Fruit fly (Drosophila melanogaster): ENCODE measurements around the gene CG16710.

CG16710 gene

DNA sequence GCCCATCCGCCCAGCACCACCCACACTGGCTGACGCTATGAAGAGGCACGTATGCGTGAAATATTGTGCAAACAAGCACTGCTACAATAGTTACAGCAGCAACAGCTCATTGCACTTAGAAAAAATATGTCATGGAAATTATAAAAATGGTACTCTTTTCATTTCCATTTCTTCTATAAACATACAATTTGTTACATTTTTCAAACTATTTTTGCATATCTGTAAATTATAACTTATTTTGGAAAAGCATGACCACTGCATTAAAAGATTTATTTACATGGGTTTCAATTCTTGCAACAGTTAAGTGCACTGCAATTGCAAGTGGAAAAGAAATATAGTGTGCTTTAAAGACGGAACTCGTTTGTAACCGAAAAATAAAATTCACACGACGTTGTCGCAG lies 44.0 kb upstream of the CG16710 start (continued):
- TF ChIP-seq fd59A (GFP tag; optimal IDR thresholded peaks at IDR 0.05) = no peak
- TF ChIP-seq CG10669 (GFP tag; optimal IDR thresholded peaks at IDR 0.05) = no peak
- no peak for TF ChIP-seq CG34406 (GFP tag; optimal IDR thresholded peaks at IDR 0.05)
- peak; percentile 45 for TF ChIP-seq net (GFP tag; optimal IDR thresholded peaks at IDR 0.05)
- TF ChIP-seq Eip93F (GFP tag; optimal IDR thresholded peaks at IDR 0.05) = no peak
- TF ChIP-seq Lpt (GFP tag; optimal IDR thresholded peaks at IDR 0.05) = peak; percentile 45
- no peak for TF ChIP-seq ss (GFP tag; optimal IDR thresholded peaks at IDR 0.05)
- peak; percentile 27 for TF ChIP-seq achi (GFP tag; optimal IDR thresholded peaks at IDR 0.05)
- peak; percentile 80 for TF ChIP-seq CG15336 (GFP tag; IDR thresholded peaks at IDR 0.05)
- TF ChIP-seq fd85E (GFP tag; optimal IDR thresholded peaks at IDR 0.05) = no peak
- no peak for TF ChIP-seq Sox102F (GFP tag; optimal IDR thresholded peaks at IDR 0.05)
- no peak for TF ChIP-seq topi (GFP tag; optimal IDR thresholded peaks at IDR 0.05)
- peak in 1 of 2 experiments; percentile 21 for TF ChIP-seq salr (GFP tag; optimal IDR thresholded peaks at IDR 0.05)
- no peak for TF ChIP-seq Ets96B (tag; optimal IDR thresholded peaks at IDR 0.05)
- TF ChIP-seq eg (GFP tag; IDR thresholded peaks at IDR 0.05) = peak; percentile 77
- peak; percentile 77 for TF ChIP-seq Hr4 (GFP tag; optimal IDR thresholded peaks at IDR 0.05)
- peak; percentile 67; the same call in 1 of the 3 replicates for TF ChIP-seq CG8119 (GFP tag; IDR thresholded peaks at IDR 0.05)
- TF ChIP-seq CG6792 (GFP tag; optimal IDR thresholded peaks at IDR 0.05) = no peak

DNA sequence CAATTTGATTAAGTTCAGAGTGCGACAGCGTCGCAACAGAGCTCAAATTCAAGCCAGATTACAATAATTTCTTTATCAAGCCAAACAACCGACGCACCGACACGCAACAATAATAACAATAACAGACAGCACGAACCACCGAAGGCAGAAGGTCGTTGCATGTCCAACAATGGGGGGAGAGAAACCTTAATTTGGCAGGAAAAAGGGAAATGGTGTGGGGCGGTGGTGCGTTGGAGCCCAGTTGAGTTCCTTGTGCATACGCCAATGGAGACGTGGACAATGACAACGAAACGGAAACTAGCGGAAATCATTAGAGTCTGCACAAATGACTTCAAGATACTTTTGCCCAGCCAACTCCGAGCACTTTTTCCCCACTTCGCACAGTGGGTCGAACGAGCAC lies 42.7 kb upstream of the CG16710 start:
- TF ChIP-seq OdsH (GFP tag; optimal IDR thresholded peaks at IDR 0.05) = no peak
- no peak for TF ChIP-seq salr (GFP tag; optimal IDR thresholded peaks at IDR 0.05)
- no peak for TF ChIP-seq CG4318 (GFP tag; optimal IDR thresholded peaks at IDR 0.05)
- no peak for TF ChIP-seq Hr4 (GFP tag; optimal IDR thresholded peaks at IDR 0.05)
- TF ChIP-seq svp (GFP tag) = peak; percentile 51
- TF ChIP-seq Ets21C (GFP tag; optimal IDR thresholded peaks at IDR 0.05) = no peak
- TF ChIP-seq Blimp-1 (GFP tag; optimal IDR thresholded peaks at IDR 0.05) = no peak
- TF ChIP-seq CG8632 (GFP tag; optimal IDR thresholded peaks at IDR 0.05) = no peak
- TF ChIP-seq fd59A (GFP tag; optimal IDR thresholded peaks at IDR 0.05) = no peak

DNA sequence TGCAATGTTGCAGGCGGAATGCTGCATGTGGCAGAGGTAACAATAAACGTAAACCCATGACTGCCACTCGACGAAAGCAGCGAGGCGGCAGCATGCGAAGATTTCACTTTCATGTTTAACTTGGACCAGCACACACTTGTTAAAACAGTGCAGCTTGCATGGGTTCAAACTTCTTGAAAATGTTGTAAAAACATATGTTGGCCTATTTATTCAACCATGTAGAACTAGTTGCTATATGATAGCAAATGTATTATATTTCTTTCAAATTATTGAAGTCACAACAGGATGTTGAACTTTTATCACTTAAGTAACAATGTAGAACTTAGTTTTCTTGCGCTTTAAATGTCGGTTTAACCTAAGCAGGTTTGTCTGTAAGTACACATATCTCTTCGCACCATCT lies 39.5 kb upstream of the CG16710 start:
- TF ChIP-seq Hr4 (GFP tag; optimal IDR thresholded peaks at IDR 0.05) (peak; percentile 27), Eip78C (GFP tag) (peak; percentile 82), CG32006 (GFP tag; optimal IDR thresholded peaks at IDR 0.05) (peak; percentile 31), CG6808 (GFP tag; optimal IDR thresholded peaks at IDR 0.05) (no peak), CG15336 (GFP tag; IDR thresholded peaks at IDR 0.05) (0 out of 2 replicates have a peak, but pooled peaks have one; percentile 28)

DNA sequence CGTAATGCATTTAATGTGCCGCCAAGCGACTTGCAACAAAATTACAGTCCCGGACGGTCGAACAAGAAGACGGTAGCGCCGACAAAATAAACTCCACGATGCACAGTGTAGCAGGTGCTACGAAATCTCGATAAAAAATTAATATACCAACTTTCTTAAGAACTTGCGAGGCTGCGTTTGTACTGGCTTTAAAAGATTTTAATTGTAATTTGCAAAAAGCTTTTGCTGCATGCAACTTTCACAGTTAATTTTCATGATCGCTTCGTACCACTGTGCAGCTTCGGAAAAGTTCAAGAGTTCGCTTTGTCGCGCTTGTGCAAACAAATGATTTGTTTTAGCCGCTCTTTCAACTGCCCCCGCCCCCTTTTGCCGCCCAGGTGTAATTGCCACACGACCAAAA lies 36.1 kb upstream of the CG16710 start:
- peak; percentile 74 for TF ChIP-seq topi (GFP tag; optimal IDR thresholded peaks at IDR 0.05)
- peak; percentile 70 for TF ChIP-seq esn (GFP tag; optimal IDR thresholded peaks at IDR 0.05)
- no peak for TF ChIP-seq Eip93F (GFP tag; optimal IDR thresholded peaks at IDR 0.05)
- TF ChIP-seq salr (GFP tag; optimal IDR thresholded peaks at IDR 0.05) = peak; percentile 53 to 61
- peak; percentile 40 for TF ChIP-seq CG6808 (GFP tag; optimal IDR thresholded peaks at IDR 0.05)
- peak; percentile 70 for TF ChIP-seq CG11762 (GFP tag; optimal IDR thresholded peaks at IDR 0.05; ENCODE audit: insufficient read depth)
- TF ChIP-seq CG3032 (tag; optimal IDR thresholded peaks at IDR 0.05) = peak; percentile 46
- TF ChIP-seq Ets21C (GFP tag; optimal IDR thresholded peaks at IDR 0.05) = peak; percentile 68
- peak; percentile 65 for TF ChIP-seq lz (GFP tag; optimal IDR thresholded peaks at IDR 0.05)
- TF ChIP-seq CG6854 (GFP tag; optimal IDR thresholded peaks at IDR 0.05) = no peak
- peak; percentile 87 for TF ChIP-seq CG3919 (GFP tag; optimal IDR thresholded peaks at IDR 0.05)
- no peak for TF ChIP-seq Blimp-1 (GFP tag; optimal IDR thresholded peaks at IDR 0.05)
- TF ChIP-seq CG4318 (GFP tag; optimal IDR thresholded peaks at IDR 0.05) = peak; percentile 85
- peak; percentile 80 for TF ChIP-seq achi (GFP tag; optimal IDR thresholded peaks at IDR 0.05)
- TF ChIP-seq dsx (GFP tag; optimal IDR thresholded peaks at IDR 0.05; ENCODE audit: poor library complexity, severe bottlenecking) = peak; percentile 48
- TF ChIP-seq CG10669 (GFP tag; optimal IDR thresholded peaks at IDR 0.05) = peak; percentile 68
- TF ChIP-seq vri (GFP tag; optimal IDR thresholded peaks at IDR 0.05) = peak; percentile 36
- peak; percentile 73 for TF ChIP-seq Met (GFP tag; optimal IDR thresholded peaks at IDR 0.05)
- TF ChIP-seq net (GFP tag; optimal IDR thresholded peaks at IDR 0.05) = peak; percentile 86
- peak; percentile 66 for TF ChIP-seq Smox (GFP tag; optimal IDR thresholded peaks at IDR 0.05)
- peak; percentile 88 for TF ChIP-seq OdsH (GFP tag; optimal IDR thresholded peaks at IDR 0.05)
- TF ChIP-seq CG9139 (GFP tag; optimal IDR thresholded peaks at IDR 0.05) = no peak
- peak; percentile 94 for TF ChIP-seq CG15336 (GFP tag; IDR thresholded peaks at IDR 0.05)
- TF ChIP-seq CG32006 (GFP tag; optimal IDR thresholded peaks at IDR 0.05) = peak; percentile 88
- TF ChIP-seq CG1621 (tag; optimal IDR thresholded peaks at IDR 0.05) = peak; percentile 49
- TF ChIP-seq fd85E (GFP tag; optimal IDR thresholded peaks at IDR 0.05) = no peak
- TF ChIP-seq fkh (GFP tag; optimal IDR thresholded peaks at IDR 0.05) = no peak
- peak; percentile 56 for TF ChIP-seq spab (GFP tag; optimal IDR thresholded peaks at IDR 0.05)
- TF ChIP-seq CG6163 (GFP tag; IDR thresholded peaks at IDR 0.05) = peak; percentile 92
- TF ChIP-seq Hr39 (GFP tag; optimal IDR thresholded peaks at IDR 0.05) = peak; percentile 80
